Fruit fly (Drosophila melanogaster): Measurements from ENCODE around the gene CG32176.

Gene CG32176

dm6 chr3L:17394435-17395017 lies 39.1 kb upstream of the CG32176 start:
- TF ChIP-seq CG33017 (tag; optimal IDR thresholded peaks at IDR 0.05), result no peak
- no peak for TF ChIP-seq cic (GFP tag; optimal IDR thresholded peaks at IDR 0.05)
- TF ChIP-seq Hr96 (GFP tag; optimal IDR thresholded peaks at IDR 0.05), result no peak
- TF ChIP-seq CG1620 (GFP tag; optimal IDR thresholded peaks at IDR 0.05), result no peak
- no peak for TF ChIP-seq pad (GFP tag; optimal IDR thresholded peaks at IDR 0.05)
- no peak for TF ChIP-seq Crg-1 (GFP tag; optimal IDR thresholded peaks at IDR 0.05)
- no peak for TF ChIP-seq CG11617 (GFP tag; optimal IDR thresholded peaks at IDR 0.05)
- no peak for TF ChIP-seq CG5204 (GFP tag; optimal IDR thresholded peaks at IDR 0.05)
- TF ChIP-seq cnc (optimal IDR thresholded peaks at IDR 0.05), result no peak
- TF ChIP-seq CG12768 (GFP tag; optimal IDR thresholded peaks at IDR 0.05), result no peak
- no peak for TF ChIP-seq CG7101 (tag; optimal IDR thresholded peaks at IDR 0.05)
- no peak for TF ChIP-seq bab1 (GFP tag; optimal IDR thresholded peaks at IDR 0.05)
- no peak for TF ChIP-seq CG14711 (tag; optimal IDR thresholded peaks at IDR 0.05)
- TF ChIP-seq CG7045 (GFP tag; optimal IDR thresholded peaks at IDR 0.05), result no peak
- no peak for TF ChIP-seq toe (GFP tag; optimal IDR thresholded peaks at IDR 0.05)
- no peak for TF ChIP-seq Mnt (GFP tag; optimal IDR thresholded peaks at IDR 0.05)
- TF ChIP-seq ovo (GFP tag; optimal IDR thresholded peaks at IDR 0.05), result no peak
- no peak for TF ChIP-seq kay (GFP tag; ENCODE audit: borderline replicate concordance)

- TF ChIP-seq bab1 (GFP tag; optimal IDR thresholded peaks at IDR 0.05), result no peak
- no peak for TF ChIP-seq Mnt (GFP tag; optimal IDR thresholded peaks at IDR 0.05)
- TF ChIP-seq CG14711 (tag; optimal IDR thresholded peaks at IDR 0.05), result no peak
- TF ChIP-seq cnc (optimal IDR thresholded peaks at IDR 0.05), result no peak
- TF ChIP-seq CG7101 (tag; optimal IDR thresholded peaks at IDR 0.05), result no peak
- no peak for TF ChIP-seq CG7045 (GFP tag; optimal IDR thresholded peaks at IDR 0.05)
- TF ChIP-seq cic (GFP tag; optimal IDR thresholded peaks at IDR 0.05), result no peak
- no peak for TF ChIP-seq pad (GFP tag; optimal IDR thresholded peaks at IDR 0.05)
- TF ChIP-seq toe (GFP tag; optimal IDR thresholded peaks at IDR 0.05), result no peak
- TF ChIP-seq Hr96 (GFP tag; optimal IDR thresholded peaks at IDR 0.05), result no peak
- TF ChIP-seq kay (GFP tag; ENCODE audit: borderline replicate concordance), result no peak
- TF ChIP-seq tj (GFP tag; optimal IDR thresholded peaks at IDR 0.05), result no peak
- no peak for TF ChIP-seq Crg-1 (GFP tag; optimal IDR thresholded peaks at IDR 0.05)
- TF ChIP-seq CG5204 (GFP tag; optimal IDR thresholded peaks at IDR 0.05), result no peak
- TF ChIP-seq CG33017 (tag; optimal IDR thresholded peaks at IDR 0.05), result no peak
- TF ChIP-seq CG12768 (GFP tag; optimal IDR thresholded peaks at IDR 0.05), result no peak
- no peak for TF ChIP-seq ovo (GFP tag; optimal IDR thresholded peaks at IDR 0.05)
Observed at dm6 chr3L:17399014-17399413, 34.7 kb upstream of the CG32176 start.

dm6 chr3L:17400911-17401310 lies 32.8 kb upstream of the CG32176 start:
- peak; percentile 11 for TF ChIP-seq ovo (GFP tag; optimal IDR thresholded peaks at IDR 0.05)
- TF ChIP-seq CG7045 (GFP tag; optimal IDR thresholded peaks at IDR 0.05), result peak; percentile 91
- peak; percentile 71 for TF ChIP-seq Crg-1 (GFP tag; optimal IDR thresholded peaks at IDR 0.05)
- peak; percentile 34 for TF ChIP-seq Hr96 (GFP tag; optimal IDR thresholded peaks at IDR 0.05)
- TF ChIP-seq cic (GFP tag; optimal IDR thresholded peaks at IDR 0.05), result peak; percentile 70
- no peak for TF ChIP-seq CG11617 (GFP tag; optimal IDR thresholded peaks at IDR 0.05)
- peak; percentile 50 for TF ChIP-seq pad (GFP tag; optimal IDR thresholded peaks at IDR 0.05)
- TF ChIP-seq CG7101 (tag; optimal IDR thresholded peaks at IDR 0.05), result peak; percentile 54
- TF ChIP-seq CG5204 (GFP tag; optimal IDR thresholded peaks at IDR 0.05), result peak; percentile 68
- peak; percentile 77 for TF ChIP-seq CG12768 (GFP tag; optimal IDR thresholded peaks at IDR 0.05)
- peak; percentile 55 for TF ChIP-seq Clk (GFP tag; optimal IDR thresholded peaks at IDR 0.05)
- no peak for TF ChIP-seq CG14711 (tag; optimal IDR thresholded peaks at IDR 0.05)
- peak; percentile 16 for TF ChIP-seq CG33017 (tag; optimal IDR thresholded peaks at IDR 0.05)
- TF ChIP-seq toe (GFP tag; optimal IDR thresholded peaks at IDR 0.05), result peak; percentile 47
- TF ChIP-seq cnc (optimal IDR thresholded peaks at IDR 0.05), result no peak
- no peak for TF ChIP-seq tj (GFP tag; optimal IDR thresholded peaks at IDR 0.05)
- TF ChIP-seq bab1 (GFP tag; optimal IDR thresholded peaks at IDR 0.05), result no peak
- peak; percentile 8 for TF ChIP-seq Mnt (GFP tag; optimal IDR thresholded peaks at IDR 0.05)
- no peak for TF ChIP-seq kay (GFP tag; ENCODE audit: borderline replicate concordance)
- TF ChIP-seq CG1620 (GFP tag; optimal IDR thresholded peaks at IDR 0.05), result peak; percentile 37

- TF ChIP-seq bab1 (GFP tag; optimal IDR thresholded peaks at IDR 0.05) (no peak), Clk (GFP tag; optimal IDR thresholded peaks at IDR 0.05) (no peak), Mnt (GFP tag; optimal IDR thresholded peaks at IDR 0.05) (no peak), Hr96 (GFP tag; optimal IDR thresholded peaks at IDR 0.05) (no peak), cic (GFP tag; optimal IDR thresholded peaks at IDR 0.05) (no peak), CG33017 (tag; optimal IDR thresholded peaks at IDR 0.05) (no peak), CG7101 (tag; optimal IDR thresholded peaks at IDR 0.05) (no peak), CG7045 (GFP tag; optimal IDR thresholded peaks at IDR 0.05) (no peak), cnc (optimal IDR thresholded peaks at IDR 0.05) (no peak), toe (GFP tag; optimal IDR thresholded peaks at IDR 0.05) (no peak), CG1620 (GFP tag; optimal IDR thresholded peaks at IDR 0.05) (no peak), CG14711 (tag; optimal IDR thresholded peaks at IDR 0.05) (no peak), ovo (GFP tag; optimal IDR thresholded peaks at IDR 0.05) (no peak), pad (GFP tag; optimal IDR thresholded peaks at IDR 0.05) (no peak), CG12768 (GFP tag; optimal IDR thresholded peaks at IDR 0.05) (no peak), Crg-1 (GFP tag; optimal IDR thresholded peaks at IDR 0.05) (no peak)
Observed at dm6 chr3L:17401411-17401810, 32.3 kb upstream of the CG32176 start.

dm6 chr3L:17402399-17402798 lies 31.3 kb upstream of the CG32176 start:
- TF ChIP-seq toe (GFP tag; optimal IDR thresholded peaks at IDR 0.05) (no peak), ovo (GFP tag; optimal IDR thresholded peaks at IDR 0.05) (no peak), Crg-1 (GFP tag; optimal IDR thresholded peaks at IDR 0.05) (no peak), pad (GFP tag; optimal IDR thresholded peaks at IDR 0.05) (no peak), tj (GFP tag; optimal IDR thresholded peaks at IDR 0.05) (no peak), CG11617 (GFP tag; optimal IDR thresholded peaks at IDR 0.05) (no peak), cnc (optimal IDR thresholded peaks at IDR 0.05) (no peak)

- TF ChIP-seq CG33017 (tag; optimal IDR thresholded peaks at IDR 0.05), result no peak
- TF ChIP-seq CG11617 (GFP tag; optimal IDR thresholded peaks at IDR 0.05), result no peak
- no peak for TF ChIP-seq CG12768 (GFP tag; optimal IDR thresholded peaks at IDR 0.05)
- TF ChIP-seq ovo (GFP tag; optimal IDR thresholded peaks at IDR 0.05), result no peak
- TF ChIP-seq bab1 (GFP tag; optimal IDR thresholded peaks at IDR 0.05), result no peak
- TF ChIP-seq kay (GFP tag; ENCODE audit: borderline replicate concordance), result no peak
- TF ChIP-seq CG14711 (tag; optimal IDR thresholded peaks at IDR 0.05), result no peak
- no peak for TF ChIP-seq cnc (optimal IDR thresholded peaks at IDR 0.05)
- no peak for TF ChIP-seq Clk (GFP tag; optimal IDR thresholded peaks at IDR 0.05)
- no peak for TF ChIP-seq Crg-1 (GFP tag; optimal IDR thresholded peaks at IDR 0.05)
- TF ChIP-seq CG1620 (GFP tag; optimal IDR thresholded peaks at IDR 0.05), result no peak
- TF ChIP-seq CG7101 (tag; optimal IDR thresholded peaks at IDR 0.05), result no peak
Observed at dm6 chr3L:17403268-17403667, 30.4 kb upstream of the CG32176 start.
